Fruit fly (Drosophila melanogaster): Measurements from ENCODE around the gene RhoGAP16F.

- TF ChIP-seq CG8478 (optimal IDR thresholded peaks at IDR 0.05), result no peak
- TF ChIP-seq CTCF (optimal IDR thresholded peaks at IDR 0.05), result no peak
Measured at dm6 chrX:18043691-18044090, 49.3 kb upstream of the RhoGAP16F start, which contains the start of gene CG15373.
